Worm (Caenorhabditis elegans): ENCODE results near the gene C08E8.11.
"Not testable (repeated sequence)": the region's sequence is repeated elsewhere in the genome, so short reads cannot be mapped to it uniquely, and the experiment has no call there.

- TF ChIP-seq ama-1 (optimal IDR thresholded peaks at IDR 0.05); scrt-1 (GFP tag; IDR thresholded peaks at IDR 0.05); tra-4 (tag; optimal IDR thresholded peaks at IDR 0.05); ets-7 (tag; optimal IDR thresholded peaks at IDR 0.05); hmg-4 (GFP tag; optimal IDR thresholded peaks at IDR 0.05); flt-1 (GFP tag; IDR thresholded peaks at IDR 0.05); sea-1 (GFP tag; conservative IDR thresholded peaks at IDR 0.05): not testable (repeated sequence)
These were observed 48.4 kb upstream of the C08E8.11 start, which contains the start of gene Y51A2A.6 for ce11 chrV:18302414-18302813.
